Worm (Caenorhabditis elegans) whole organism, L4 larva: Measurements from ENCODE around the gene C27A7.6.
A peak's percentile ranks its signal among the peaks of the same experiment; 100 is the strongest.

Experiments used
- F37D6.2 ChIP-seq: sonication (generic microtip); optimal IDR thresholded peaks from 2 replicates; lab custom pipeline; 2016; ENCODE audit warnings: mild to moderate bottlenecking, missing genetic modification characterization, missing compliant biosample characterization
- F49E8.2 ChIP-seq: sonication (generic microtip); optimal IDR thresholded peaks from 2 replicates; lab custom pipeline; 2016; ENCODE audit warnings: missing compliant biosample characterization, mild to moderate bottlenecking, missing genetic modification characterization, borderline replicate concordance
- ZK546.5 ChIP-seq, 2 experiments: sonication (generic microtip); optimal IDR thresholded peaks; 2 replicates each; lab custom pipeline; 2017; ENCODE audit warnings: missing biosample characterization in 2 of 2, missing genetic modification characterization in 2 of 2
- ama-1 ChIP-seq: fragments of 150-350 bp; optimal IDR thresholded peaks from 2 replicates; lab custom pipeline; 2014; ENCODE audit warnings: inconsistent platforms, mixed read lengths
- arid-1 ChIP-seq: fragments of 200-800 bp; sonication (Bioruptor generic); conservative IDR thresholded peaks from 2 replicates; pipeline ENCODE4 v1.3.6; 2022; ENCODE audit warnings: missing genetic modification reagents, missing genetic modification characterization, missing compliant biosample characterization
- ceh-32 ChIP-seq: sonication (generic microtip); optimal IDR thresholded peaks from 2 replicates; lab custom pipeline; 2016; ENCODE audit warnings: mild to moderate bottlenecking, missing genetic modification characterization, missing compliant biosample characterization; ENCODE audit not compliant: poor library complexity
- ceh-44 ChIP-seq: fragments of 200-800 bp; sonication (Bioruptor generic); IDR thresholded peaks from 2 replicates; pipeline ENCODE4 v1.3.6; 2022; ENCODE audit warnings: missing genetic modification reagents, missing genetic modification characterization, missing compliant biosample characterization
- daf-12 ChIP-seq: fragments of 150-350 bp; optimal IDR thresholded peaks from 2 replicates; lab custom pipeline; 2014; ENCODE audit warnings: missing biosample characterization, missing genetic modification reagents, missing genetic modification characterization
- daf-16 ChIP-seq, 3 experiments: sonication (generic microtip); optimal IDR thresholded peaks; 2 replicates each; lab custom pipeline; 2016 to 2017; ENCODE audit warnings: missing genetic modification characterization in 3 of 3, missing genetic modification reagents in 3 of 3, mild to moderate bottlenecking in 2 of 3, missing compliant biosample characterization in 2 of 3, missing biosample characterization in 1 of 3, moderate library complexity in 1 of 3
- dmd-6 ChIP-seq: fragments of 200-800 bp; sonication (Bioruptor generic); IDR thresholded peaks from 2 replicates; pipeline ENCODE4 v1.3.6; 2022; ENCODE audit warnings: missing genetic modification reagents, missing genetic modification characterization, missing compliant biosample characterization
- dmd-9 ChIP-seq: fragments of 200-800 bp; sonication (Bioruptor generic); IDR thresholded peaks from 2 replicates; pipeline ENCODE4 v1.3.6; 2022; ENCODE audit warnings: missing genetic modification reagents, missing genetic modification characterization, missing compliant biosample characterization
- dpl-1 ChIP-seq: fragments of 150-350 bp; optimal IDR thresholded peaks from 2 replicates; lab custom pipeline; 2014; ENCODE audit warnings: missing biosample characterization, missing genetic modification reagents, missing genetic modification characterization
- dve-1 ChIP-seq: sonication (generic microtip); optimal IDR thresholded peaks from 2 replicates; lab custom pipeline; 2017; ENCODE audit warnings: antibody characterized with exemption, mild to moderate bottlenecking, missing genetic modification characterization, missing compliant biosample characterization; ENCODE audit not compliant: insufficient read depth
- fkh-10 ChIP-seq: fragments of 150-350 bp; optimal IDR thresholded peaks from 2 replicates; lab custom pipeline; 2014; ENCODE audit warnings: missing biosample characterization, missing genetic modification reagents, missing genetic modification characterization
- hif-1 ChIP-seq, 2 experiments: sonication (generic microtip); optimal IDR thresholded peaks; 2 replicates each; lab custom pipeline; 2016 to 2017; ENCODE audit warnings: missing compliant biosample characterization in 2 of 2, missing genetic modification characterization in 2 of 2, missing genetic modification reagents in 2 of 2, missing genotype in 2 of 2, mild to moderate bottlenecking in 1 of 2
- hlh-30 ChIP-seq: sonication (generic microtip); optimal IDR thresholded peaks from 2 replicates; lab custom pipeline; 2017; ENCODE audit warnings: antibody characterized with exemption, mild to moderate bottlenecking, missing genetic modification characterization, missing compliant biosample characterization; ENCODE audit not compliant: insufficient read depth
- lin-1 ChIP-seq: fragments of 200-800 bp; sonication (Bioruptor generic); IDR thresholded peaks from 2 replicates; pipeline ENCODE4 v1.3.6; 2022; ENCODE audit warnings: missing genetic modification reagents, missing genetic modification characterization, missing compliant biosample characterization
- lin-13 ChIP-seq: fragments of 150-350 bp; optimal IDR thresholded peaks from 2 replicates; lab custom pipeline; 2014; ENCODE audit warnings: missing biosample characterization, missing genetic modification reagents, missing genetic modification characterization
- lin-38 ChIP-seq: fragments of 200-800 bp; sonication (Bioruptor generic); IDR thresholded peaks from 2 replicates; pipeline ENCODE4 v1.3.6; 2022; ENCODE audit warnings: missing genetic modification reagents, missing genetic modification characterization, missing compliant biosample characterization
- lsy-2 ChIP-seq, 2 experiments: fragments of 150-350 bp in 1 of 2; sonication (generic microtip) in 1 of 2; optimal IDR thresholded peaks; 2 replicates each; lab custom pipeline; 2014 to 2017; ENCODE audit warnings: missing biosample characterization in 2 of 2, missing genetic modification characterization in 2 of 2
- madf-5 ChIP-seq, 2 experiments: fragments of 200-800 bp; sonication (Bioruptor generic); IDR thresholded peaks; 2 replicates each; pipeline ENCODE4 v1.3.6; 2022; ENCODE audit warnings: missing compliant biosample characterization in 2 of 2, missing genetic modification characterization in 2 of 2
- madf-9 ChIP-seq: fragments of 200-800 bp; sonication (Bioruptor generic); conservative IDR thresholded peaks from 2 replicates; pipeline ENCODE4 v1.3.6; 2022; ENCODE audit warnings: missing genetic modification reagents, missing genetic modification characterization, missing compliant biosample characterization
- mdt-29 ChIP-seq: fragments of 200-800 bp; sonication (Bioruptor generic); IDR thresholded peaks from 2 replicates; pipeline ENCODE4 v1.3.6; 2022; ENCODE audit warnings: missing genetic modification reagents, missing genetic modification characterization, missing compliant biosample characterization
- mep-1 ChIP-seq: fragments of 150-350 bp; sonication (generic microtip); optimal IDR thresholded peaks from 3 replicates; lab custom pipeline; 2014; ENCODE audit warnings: missing biosample characterization, missing genetic modification characterization
- mxl-3 ChIP-seq: fragments of 200-800 bp; sonication (Bioruptor generic); optimal IDR thresholded peaks from 2 replicates; lab custom pipeline; 2018; ENCODE audit warnings: mild to moderate bottlenecking, missing genetic modification characterization, missing compliant biosample characterization
- nhr-10 ChIP-seq: fragments of 150-350 bp; optimal IDR thresholded peaks from 2 replicates; lab custom pipeline; 2014; ENCODE audit warnings: missing biosample characterization, missing genetic modification characterization
- nhr-102 ChIP-seq: sonication (generic microtip); optimal IDR thresholded peaks from 2 replicates; lab custom pipeline; 2016; ENCODE audit warnings: mild to moderate bottlenecking, missing genetic modification characterization, moderate library complexity, missing compliant biosample characterization
- nhr-11 ChIP-seq: fragments of 150-350 bp; optimal IDR thresholded peaks from 2 replicates; lab custom pipeline; 2014; ENCODE audit warnings: missing biosample characterization, missing genetic modification characterization
- nhr-111 ChIP-seq: fragments of 200-800 bp; sonication (Bioruptor generic); optimal IDR thresholded peaks from 2 replicates; lab custom pipeline; 2018; ENCODE audit warnings: mild to moderate bottlenecking, missing genetic modification characterization, missing compliant biosample characterization
- nhr-237 ChIP-seq: sonication (generic microtip); optimal IDR thresholded peaks from 2 replicates; lab custom pipeline; 2017; ENCODE audit warnings: missing biosample characterization, missing genetic modification characterization
- nhr-28 ChIP-seq: fragments of 150-350 bp; optimal IDR thresholded peaks from 2 replicates; lab custom pipeline; 2014; ENCODE audit warnings: missing biosample characterization, missing genetic modification characterization
- nhr-41 ChIP-seq: fragments of 200-800 bp; sonication (Bioruptor generic); IDR thresholded peaks from 2 replicates; pipeline ENCODE4 v1.3.6; 2022; ENCODE audit warnings: missing genetic modification reagents, missing genetic modification characterization, missing compliant biosample characterization
- nhr-42 ChIP-seq: fragments of 200-800 bp; sonication (Bioruptor generic); IDR thresholded peaks from 2 replicates; pipeline ENCODE4 v1.3.6; 2022; ENCODE audit warnings: missing genetic modification characterization, missing compliant biosample characterization
- nhr-6 ChIP-seq: fragments of 150-350 bp; optimal IDR thresholded peaks from 2 replicates; lab custom pipeline; 2014; ENCODE audit warnings: missing biosample characterization, missing genetic modification characterization
- nhr-77 ChIP-seq: fragments of 150-350 bp; optimal IDR thresholded peaks from 2 replicates; lab custom pipeline; 2014; ENCODE audit warnings: missing biosample characterization, missing genetic modification characterization
- rbr-2 ChIP-seq: sonication (generic microtip); optimal IDR thresholded peaks from 2 replicates; lab custom pipeline; 2016; ENCODE audit warnings: missing genotype, missing genetic modification characterization, missing compliant biosample characterization
- saeg-2 ChIP-seq: fragments of 200-800 bp; sonication (Bioruptor generic); IDR thresholded peaks from 2 replicates; pipeline ENCODE4 v1.3.6; 2022; ENCODE audit warnings: missing genetic modification reagents, missing genetic modification characterization, missing compliant biosample characterization
- set-16 ChIP-seq: fragments of 200-800 bp; sonication (Bioruptor generic); IDR thresholded peaks from 2 replicates; pipeline ENCODE4 v1.3.6; 2022; ENCODE audit warnings: missing genetic modification reagents, missing genetic modification characterization, missing compliant biosample characterization
- skn-1 ChIP-seq: fragments of 150-350 bp; optimal IDR thresholded peaks from 2 replicates; lab custom pipeline; 2014; ENCODE audit warnings: missing biosample characterization, missing genetic modification characterization
- tra-1 ChIP-seq: fragments of 200-800 bp; sonication (Bioruptor generic); IDR thresholded peaks from 2 replicates; pipeline ENCODE4 v1.3.6; 2022; ENCODE audit warnings: missing genetic modification reagents, missing genetic modification characterization, missing compliant biosample characterization
- vab-7 ChIP-seq: fragments of 200-800 bp; sonication (Bioruptor generic); IDR thresholded peaks from 2 replicates; pipeline ENCODE4 v1.3.6; 2022; ENCODE audit warnings: missing genetic modification reagents, missing genetic modification characterization, missing compliant biosample characterization
- zag-1 ChIP-seq: fragments of 150-350 bp; optimal IDR thresholded peaks from 2 replicates; lab custom pipeline; 2014; ENCODE audit warnings: missing biosample characterization, missing genetic modification characterization
- zip-11 ChIP-seq: fragments of 200-800 bp; sonication (Bioruptor generic); IDR thresholded peaks from 2 replicates; pipeline ENCODE4 v1.3.6; 2022; ENCODE audit warnings: missing genetic modification characterization, missing compliant biosample characterization

C27A7.6 gene

ce11 chrV:12095865-12096264 is 34.7 kb downstream of the C27A7.6 start, which contains the start of gene nhr-207 (continued):
- no peak for TF ChIP-seq hif-1 (tag; optimal IDR thresholded peaks at IDR 0.05; lab: Kevin White, UChicago)
- peak; percentile 20 for TF ChIP-seq nhr-77 (tag; lab: Kevin White, UChicago)
- TF ChIP-seq fkh-10, result no peak
- TF ChIP-seq mdt-29 (GFP tag; lab: Robert Waterston, UW), result no peak
- TF ChIP-seq F49E8.2 (tag; lab: Kevin White, UChicago), result no peak
- peak; percentile 95 for TF ChIP-seq nhr-28 (tag; lab: Kevin White, UChicago)
- no peak for TF ChIP-seq dmd-9 (GFP tag; lab: Robert Waterston, UW)
- no peak for TF ChIP-seq nhr-11 (tag; lab: Kevin White, UChicago)
- no peak for TF ChIP-seq lin-38 (GFP tag; lab: Robert Waterston, UW)
- peak; percentile 45 for TF ChIP-seq dve-1
- TF ChIP-seq zag-1, result no peak
- TF ChIP-seq arid-1 (GFP tag; lab: Robert Waterston, UW), result no peak
- TF ChIP-seq set-16 (GFP tag; lab: Robert Waterston, UW), result no peak
- no peak for TF ChIP-seq saeg-2 (GFP tag; lab: Robert Waterston, UW)
- no peak for TF ChIP-seq tra-1
- no peak for TF ChIP-seq nhr-10 (tag; lab: Kevin White, UChicago)
- no peak for TF ChIP-seq ama-1 (lab: Kevin White, UChicago)
- no peak for TF ChIP-seq rbr-2
- no peak for TF ChIP-seq lsy-2 (tag; optimal IDR thresholded peaks at IDR 0.05; lab: Kevin White, UChicago)
- TF ChIP-seq madf-9 (GFP tag; lab: Robert Waterston, UW), result no peak
- no peak for TF ChIP-seq mep-1 (tag; lab: Kevin White, UChicago)
- TF ChIP-seq daf-12 (tag; lab: Kevin White, UChicago), result no peak
- TF ChIP-seq ceh-32 (tag; lab: Kevin White, UChicago), result no peak
- TF ChIP-seq F37D6.2 (tag; lab: Kevin White, UChicago), result no peak
- TF ChIP-seq dpl-1 (GFP tag; lab: Kevin White, UChicago), result no peak
- no peak for TF ChIP-seq lin-13
- TF ChIP-seq nhr-41 (GFP tag; lab: Robert Waterston, UW), result no peak
- TF ChIP-seq vab-7 (GFP tag; lab: Robert Waterston, UW), result no peak
- no peak for TF ChIP-seq madf-5 (GFP tag; IDR thresholded peaks at IDR 0.05; lab: Robert Waterston, UW)
- no peak for TF ChIP-seq skn-1 (tag; lab: Kevin White, UChicago)
- TF ChIP-seq nhr-6, result peak; percentile 85
- TF ChIP-seq nhr-237, result no peak

DNA sequence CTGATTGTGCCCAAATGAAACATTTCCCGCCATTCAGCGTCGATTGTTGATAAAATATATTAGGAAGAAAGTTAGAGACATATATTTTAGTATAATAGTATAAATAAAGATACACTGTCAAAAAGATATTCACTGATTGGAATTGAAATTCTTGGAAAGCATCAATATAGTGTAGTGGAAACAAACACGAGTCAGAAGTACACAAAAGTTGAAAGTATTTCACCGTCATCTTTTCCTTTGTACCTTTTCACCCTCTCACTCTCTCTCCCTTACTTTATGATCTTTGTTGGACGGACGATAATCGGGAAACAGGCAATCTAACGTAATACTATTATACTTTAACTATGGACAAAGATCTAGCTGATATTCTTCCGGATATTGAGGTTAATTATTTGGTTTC is 36.6 kb downstream of the C27A7.6 start, which contains the start of gene nhr-208:
Gene nhr-208 (plus strand): TSS at position 288 of the 400 bp plus-strand sequence.
- peak; percentile 62 for TF ChIP-seq nhr-28 (tag; lab: Kevin White, UChicago)
- TF ChIP-seq nhr-42 (GFP tag; lab: Robert Waterston, UW), result no peak
- TF ChIP-seq nhr-111 (GFP tag; lab: Kevin White, UChicago), result no peak
- no peak for TF ChIP-seq ZK546.5 (tag; optimal IDR thresholded peaks at IDR 0.05; lab: Kevin White, UChicago)
- TF ChIP-seq hlh-30 (tag; lab: Kevin White, UChicago), result peak; percentile 13
- TF ChIP-seq mxl-3 (GFP tag; lab: Kevin White, UChicago), result no peak
- TF ChIP-seq daf-16 (GFP tag; optimal IDR thresholded peaks at IDR 0.05; lab: Kevin White, UChicago), result no peak
- peak; percentile 56 for TF ChIP-seq daf-16 (tag; optimal IDR thresholded peaks at IDR 0.05; lab: Kevin White, UChicago)
- no peak for TF ChIP-seq zip-11 (GFP tag; lab: Robert Waterston, UW)
- TF ChIP-seq dve-1, result peak; percentile 15
- TF ChIP-seq dmd-6 (GFP tag; lab: Robert Waterston, UW), result 0 out of 2 replicates have a peak, but pooled peaks have one; percentile 18
- no peak for TF ChIP-seq lin-1 (GFP tag; lab: Robert Waterston, UW)
- no peak for TF ChIP-seq ceh-44
- TF ChIP-seq nhr-102, result peak; percentile 5
